Worm (Caenorhabditis elegans): ENCODE results near the gene srh-36.

ce11 chrV:2826815-2827214 lies 5.3 kb upstream of the srh-36 start, which contains the start of gene T03D3.5:
- TF ChIP-seq flt-1 (GFP tag; IDR thresholded peaks at IDR 0.05), result no peak
- TF ChIP-seq T22C8.4 (GFP tag; IDR thresholded peaks at IDR 0.05), result no peak
- no peak for TF ChIP-seq ztf-23 (GFP tag; IDR thresholded peaks at IDR 0.05)
- TF ChIP-seq ztf-29 (GFP tag; IDR thresholded peaks at IDR 0.05), result no peak
- no peak for TF ChIP-seq tab-1 (GFP tag; IDR thresholded peaks at IDR 0.05)
- no peak for TF ChIP-seq klf-2 (GFP tag; conservative IDR thresholded peaks at IDR 0.05)
- TF ChIP-seq med-1 (GFP tag; optimal IDR thresholded peaks at IDR 0.05; ENCODE audit: insufficient read depth), result no peak
- TF ChIP-seq ref-1 (GFP tag; conservative IDR thresholded peaks at IDR 0.05), result no peak
- TF ChIP-seq cog-1 (tag; optimal IDR thresholded peaks at IDR 0.05), result no peak
